Fruit fly (Drosophila melanogaster): ENCODE results near the gene CG14322.

dm6 chr3R:17666797-17667156, 19.3 kb downstream of the CG14322 start:
- TF ChIP-seq Hr78 (GFP tag; optimal IDR thresholded peaks at IDR 0.05) (no peak), jim (GFP tag; optimal IDR thresholded peaks at IDR 0.05) (no peak), h (GFP tag; optimal IDR thresholded peaks at IDR 0.05) (no peak), Vsx2 (GFP tag; optimal IDR thresholded peaks at IDR 0.05; ENCODE audit: partially characterized antibody) (no peak), Dfd (GFP tag; optimal IDR thresholded peaks at IDR 0.05) (no peak), Abd-B (GFP tag; optimal IDR thresholded peaks at IDR 0.05) (no peak), lola (GFP tag; optimal IDR thresholded peaks at IDR 0.05) (no peak), ey (GFP tag; optimal IDR thresholded peaks at IDR 0.05) (no peak), foxo (GFP tag; optimal IDR thresholded peaks at IDR 0.05) (no peak), HLH106 (tag; optimal IDR thresholded peaks at IDR 0.05) (no peak)
